Fruit fly (Drosophila melanogaster): ENCODE data around the gene Irk3.
A peak's percentile ranks its signal among the peaks of the same experiment; 100 is the strongest.

Irk3 gene

dm6 chr2L:18751337-18751736 is 37.8 kb upstream of the Irk3 start:
- TF ChIP-seq CkIIα-i1 (GFP tag; IDR thresholded peaks at IDR 0.05) (no peak), CG18011 (GFP tag; optimal IDR thresholded peaks at IDR 0.05) (no peak), CG18476 (GFP tag; optimal IDR thresholded peaks at IDR 0.05) (no peak), Bdp1 (GFP tag; optimal IDR thresholded peaks at IDR 0.05) (no peak), CG12219 (GFP tag; optimal IDR thresholded peaks at IDR 0.05) (no peak), Ets65A (GFP tag) (peak; percentile 2), cato (GFP tag; optimal IDR thresholded peaks at IDR 0.05; ENCODE audit: borderline replicate concordance) (no peak), salm (tag; optimal IDR thresholded peaks at IDR 0.05) (no peak)

dm6 chr2L:18746694-18747093 is 33.1 kb upstream of the Irk3 start:
- TF ChIP-seq Drgx (GFP tag; IDR thresholded peaks at IDR 0.05) (peak; percentile 61), gcm (GFP tag; optimal IDR thresholded peaks at IDR 0.05) (no peak)

DNA sequence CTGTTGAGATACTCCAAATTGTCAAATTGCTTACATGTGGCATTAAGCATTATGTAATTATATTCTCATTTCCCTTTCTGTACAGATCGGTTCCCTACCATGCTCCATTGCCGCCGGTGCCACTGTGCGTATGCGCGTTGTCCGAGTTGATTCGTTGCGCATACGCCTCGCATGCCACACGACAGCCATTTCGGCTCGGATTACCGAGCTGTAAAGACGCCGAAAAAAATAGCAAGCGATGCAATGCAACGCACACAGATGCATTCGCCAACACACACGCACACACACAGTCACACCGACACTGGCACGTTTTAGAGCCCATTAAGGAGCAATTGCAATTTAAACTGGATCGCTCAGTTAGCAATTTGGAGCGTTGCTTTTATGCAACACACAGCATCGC is 31.9 kb upstream of the Irk3 start:
- TF ChIP-seq crol (GFP tag; IDR thresholded peaks at IDR 0.05) (0 out of 2 replicates have a peak, but pooled peaks have one; percentile 10), CG42726 (GFP tag; IDR thresholded peaks at IDR 0.05; ENCODE audit: partially characterized antibody) (no peak), Dfd (GFP tag; optimal IDR thresholded peaks at IDR 0.05) (no peak), otp (GFP tag; IDR thresholded peaks at IDR 0.05) (no peak), Deaf1 (tag; optimal IDR thresholded peaks at IDR 0.05) (peak; percentile 12), Optix (GFP tag; IDR thresholded peaks at IDR 0.05) (0 out of 3 replicates have a peak, but pooled peaks have one; percentile 16), CG7372 (GFP tag; IDR thresholded peaks at IDR 0.05) (peak; percentile 71), CG11696 (GFP tag; IDR thresholded peaks at IDR 0.05) (no peak), CG43689 (GFP tag; IDR thresholded peaks at IDR 0.05) (0 out of 2 replicates have a peak, but pooled peaks have one; percentile 8), toy (GFP tag; IDR thresholded peaks at IDR 0.05) (no peak), CG2889 (GFP tag; IDR thresholded peaks at IDR 0.05) (no peak), slbo (GFP tag; IDR thresholded peaks at IDR 0.05) (0 out of 2 replicates have a peak, but pooled peaks have one; percentile 5), Ets65A (GFP tag) (peak; percentile 74), CG30431 (GFP tag; optimal IDR thresholded peaks at IDR 0.05) (no peak), ci (GFP tag; IDR thresholded peaks at IDR 0.05) (0 out of 3 replicates have a peak, but pooled peaks have one; percentile 8)

dm6 chr2L:18743896-18744295 is 30.3 kb upstream of the Irk3 start:
- peak; percentile 70 for TF ChIP-seq Drgx (GFP tag; IDR thresholded peaks at IDR 0.05)
- no peak for TF ChIP-seq CG8281 (tag; optimal IDR thresholded peaks at IDR 0.05)
- TF ChIP-seq CG11560 (tag; IDR thresholded peaks at IDR 0.05): no peak
- TF ChIP-seq ci (GFP tag; IDR thresholded peaks at IDR 0.05): no peak
- TF ChIP-seq CG17912 (GFP tag; optimal IDR thresholded peaks at IDR 0.05): no peak
- TF ChIP-seq Rfx (GFP tag; IDR thresholded peaks at IDR 0.05): no peak
- TF ChIP-seq croc (GFP tag; conservative IDR thresholded peaks at IDR 0.05): no peak

- TF ChIP-seq prd (optimal IDR thresholded peaks at IDR 0.05) (no peak), prd (GFP tag; IDR thresholded peaks at IDR 0.05) (0 out of 3 replicates have a peak, but pooled peaks have one; percentile 15), Xbp1 (GFP tag; optimal IDR thresholded peaks at IDR 0.05) (no peak)
Measured at dm6 chr2L:18742710-18743109, 29.2 kb upstream of the Irk3 start.

- TF ChIP-seq kay (GFP tag; optimal IDR thresholded peaks at IDR 0.05) (no peak), CG30403 (GFP tag; optimal IDR thresholded peaks at IDR 0.05) (no peak), CG18599 (GFP tag; optimal IDR thresholded peaks at IDR 0.05) (no peak), Scr (GFP tag; IDR thresholded peaks at IDR 0.05; ENCODE audit: partially characterized antibody) (no peak), Atf6 (GFP tag; IDR thresholded peaks at IDR 0.05) (no peak), fu2 (GFP tag; optimal IDR thresholded peaks at IDR 0.05) (no peak), CG6689 (GFP tag; IDR thresholded peaks at IDR 0.05) (no peak), CG17829 (tag; optimal IDR thresholded peaks at IDR 0.05) (no peak), danr (GFP tag; IDR thresholded peaks at IDR 0.05) (no peak), odd (GFP tag; optimal IDR thresholded peaks at IDR 0.05) (no peak), CG4730 (GFP tag; IDR thresholded peaks at IDR 0.05) (no peak), D19B (GFP tag; optimal IDR thresholded peaks at IDR 0.05) (no peak), br (optimal IDR thresholded peaks at IDR 0.05) (no peak), D (optimal IDR thresholded peaks at IDR 0.05) (no peak), D (GFP tag; optimal IDR thresholded peaks at IDR 0.05) (no peak)
Measured at dm6 chr2L:18740010-18740409, 26.5 kb upstream of the Irk3 start, which contains the start of the genes CG42752 and CG15167. Gene CG42752, minus strand, starts transcription at chr2L:18740110. Gene CG15167, plus strand, starts transcription at chr2L:18740358.

Measured in whole organism, embryonic.